Fruit fly (Drosophila melanogaster): Measurements from ENCODE around the gene Snmp1.

The Snmp1 gene

dm6 chr3R:21127352-21127985 is 40.5 kb downstream of the Snmp1 start, which contains the start of the genes slmb and CG5793 (continued):
- peak; percentile 52 for TF ChIP-seq tin (GFP tag; optimal IDR thresholded peaks at IDR 0.05)
- peak; percentile 93 for TF ChIP-seq pzg (GFP tag; optimal IDR thresholded peaks at IDR 0.05)
- TF ChIP-seq yki (optimal IDR thresholded peaks at IDR 0.05), result no peak
- TF ChIP-seq CG4282 (GFP tag; optimal IDR thresholded peaks at IDR 0.05), result peak; percentile 31
- TF ChIP-seq CG1603 (tag; optimal IDR thresholded peaks at IDR 0.05), result peak; percentile 82
- peak; percentile 21 for TF ChIP-seq Sry-β (GFP tag; optimal IDR thresholded peaks at IDR 0.05)
- TF ChIP-seq D (optimal IDR thresholded peaks at IDR 0.05), result no peak
- no peak for TF ChIP-seq D (GFP tag; optimal IDR thresholded peaks at IDR 0.05)
- TF ChIP-seq pan (optimal IDR thresholded peaks at IDR 0.05), result no peak
- TF ChIP-seq pan (GFP tag; optimal IDR thresholded peaks at IDR 0.05 in 1 of 2, IDR thresholded peaks at IDR 0.05 in 1 of 2), result peak in 1 of 2 experiments; percentile 30
- peak; percentile 56 for TF ChIP-seq Side (GFP tag; optimal IDR thresholded peaks at IDR 0.05)
- TF ChIP-seq Nf-YC (tag; optimal IDR thresholded peaks at IDR 0.05), result peak; percentile 30
- TF ChIP-seq CG17361 (GFP tag; IDR thresholded peaks at IDR 0.05), result peak; percentile 23; the same call in 1 of the 3 replicates
- no peak for TF ChIP-seq fd64A (GFP tag; optimal IDR thresholded peaks at IDR 0.05)
- TF ChIP-seq CG13424 (tag; optimal IDR thresholded peaks at IDR 0.05), result peak; percentile 30
- TF ChIP-seq E2f2 (GFP tag; IDR thresholded peaks at IDR 0.05), result peak; percentile 63
- peak; percentile 87 for TF ChIP-seq CG2116 (GFP tag; optimal IDR thresholded peaks at IDR 0.05)
- TF ChIP-seq Pdp1 (GFP tag; optimal IDR thresholded peaks at IDR 0.05), result peak; percentile 39 to 99
- TF ChIP-seq Opbp (GFP tag; IDR thresholded peaks at IDR 0.05; ENCODE audit: partially characterized antibody), result peak; percentile 53; the same call in 1 of the 3 replicates
- peak; percentile 57 for TF ChIP-seq Atf3 (GFP tag; optimal IDR thresholded peaks at IDR 0.05)
- TF ChIP-seq grn (GFP tag; optimal IDR thresholded peaks at IDR 0.05), result peak; percentile 17
- peak; percentile 14 for TF ChIP-seq pum (GFP tag; optimal IDR thresholded peaks at IDR 0.05)
- peak; percentile 0 for TF ChIP-seq CG15479 (GFP tag; optimal IDR thresholded peaks at IDR 0.05)
- peak; percentile 43 for TF ChIP-seq bab2 (GFP tag; optimal IDR thresholded peaks at IDR 0.05)
- 0 out of 2 replicates have a peak, but pooled peaks have one; percentile 45 for TF ChIP-seq sna (GFP tag; IDR thresholded peaks at IDR 0.05; ENCODE audit: partially characterized antibody)
- TF ChIP-seq Myb (GFP tag; optimal IDR thresholded peaks at IDR 0.05), result peak; percentile 87
- TF ChIP-seq ERR (GFP tag; optimal IDR thresholded peaks at IDR 0.05), result peak; percentile 91
- TF ChIP-seq CG16813 (GFP tag; IDR thresholded peaks at IDR 0.05; ENCODE audit: partially characterized antibody), result peak; percentile 63
- no peak for TF ChIP-seq ap (GFP tag; IDR thresholded peaks at IDR 0.05)
- TF ChIP-seq lilli (GFP tag; optimal IDR thresholded peaks at IDR 0.05), result peak; percentile 35
- TF ChIP-seq eyg (GFP tag; optimal IDR thresholded peaks at IDR 0.05), result peak; percentile 37
- no peak for TF ChIP-seq CG11696 (GFP tag; IDR thresholded peaks at IDR 0.05)
- peak; percentile 8 for TF ChIP-seq CG12942 (GFP tag; optimal IDR thresholded peaks at IDR 0.05)
- TF ChIP-seq Mes4 (GFP tag; optimal IDR thresholded peaks at IDR 0.05), result peak; percentile 23
- peak; percentile 36 for TF ChIP-seq CG1233 (GFP tag; optimal IDR thresholded peaks at IDR 0.05)
- peak; percentile 59 for TF ChIP-seq Dip3 (GFP tag; optimal IDR thresholded peaks at IDR 0.05)
- TF ChIP-seq kni (GFP tag; optimal IDR thresholded peaks at IDR 0.05), result peak; percentile 45
- TF ChIP-seq amos (GFP tag; IDR thresholded peaks at IDR 0.05; ENCODE audit: partially characterized antibody), result peak; percentile 67; the same call in 1 of the 2 replicates
- peak; percentile 91 for TF ChIP-seq her (GFP tag; optimal IDR thresholded peaks at IDR 0.05)
- peak; percentile 77 for TF ChIP-seq Dref (GFP tag; IDR thresholded peaks at IDR 0.05)
- no peak for TF ChIP-seq Dad (GFP tag; optimal IDR thresholded peaks at IDR 0.05)
- no peak for TF ChIP-seq CG14667 (GFP tag; IDR thresholded peaks at IDR 0.05)
- no peak for TF ChIP-seq eve (GFP tag; optimal IDR thresholded peaks at IDR 0.05)
- peak; percentile 83 for TF ChIP-seq BEAF-32 (GFP tag; optimal IDR thresholded peaks at IDR 0.05)
- TF ChIP-seq CG8089 (GFP tag; optimal IDR thresholded peaks at IDR 0.05), result peak; percentile 20
- TF ChIP-seq CG10654 (GFP tag; optimal IDR thresholded peaks at IDR 0.05), result peak; percentile 16
- TF ChIP-seq bcd (GFP tag; optimal IDR thresholded peaks at IDR 0.05), result peak; percentile 53
- TF ChIP-seq tgo (GFP tag; IDR thresholded peaks at IDR 0.05), result no peak; the same call in 2 of the 3 replicates
- peak; percentile 70 for TF ChIP-seq Scr (GFP tag; IDR thresholded peaks at IDR 0.05; ENCODE audit: partially characterized antibody)
- TF ChIP-seq CG5245 (GFP tag; optimal IDR thresholded peaks at IDR 0.05), result peak; percentile 19
